Fruit fly (Drosophila melanogaster) whole organism, embryonic: ENCODE data around the gene CG4991.

Experiments used
- Atf3 ChIP-seq: fragments of 200-800 bp; sonication (Bioruptor generic); optimal IDR thresholded peaks from 3 replicates; lab custom pipeline; 2016; ENCODE audit warnings: missing biosample characterization, missing genetic modification characterization
- CG11456 ChIP-seq: fragments of 200-800 bp; sonication (Bioruptor generic); IDR thresholded peaks from 3 replicates; pipeline ENCODE4 v1.3.6; 2022; ENCODE audit warnings: missing biosample characterization, missing genetic modification characterization
- CG11504 ChIP-seq: fragments of 200-800 bp; sonication (Bioruptor generic); optimal IDR thresholded peaks from 3 replicates; lab custom pipeline; 2019; ENCODE audit warnings: missing biosample characterization, mild to moderate bottlenecking, missing genetic modification characterization, moderate library complexity
- CG12236 ChIP-seq: fragments of 200-800 bp; sonication (Bioruptor generic); optimal IDR thresholded peaks from 2 replicates; lab custom pipeline; 2016; ENCODE audit warnings: missing biosample characterization, missing genetic modification characterization
- CG1233 ChIP-seq: fragments of 200-800 bp; sonication (Bioruptor generic); optimal IDR thresholded peaks from 4 replicates; lab custom pipeline; 2018; ENCODE audit warnings: missing biosample characterization, mild to moderate bottlenecking, missing genetic modification characterization
- CG13123 ChIP-seq: fragments of 200-800 bp; sonication (Bioruptor generic); optimal IDR thresholded peaks from 2 replicates; lab custom pipeline; 2016; ENCODE audit warnings: missing biosample characterization, missing genetic modification characterization
- CG13424 ChIP-seq: fragments of 200-800 bp; sonication (Bioruptor generic); optimal IDR thresholded peaks from 2 replicates; lab custom pipeline; 2019; ENCODE audit warnings: missing biosample characterization, mild to moderate bottlenecking, missing genetic modification characterization, moderate library complexity
- CG15011 ChIP-seq: fragments of 200-800 bp; sonication (Bioruptor generic); optimal IDR thresholded peaks from 3 replicates; lab custom pipeline; 2018; ENCODE audit warnings: missing biosample characterization, mild to moderate bottlenecking, missing genetic modification characterization
- CG16779 ChIP-seq: fragments of 200-800 bp; sonication (Bioruptor generic); IDR thresholded peaks from 2 replicates; pipeline ENCODE4 v1.3.6; 2022; ENCODE audit warnings: missing biosample characterization, missing genetic modification characterization
- CG16815 ChIP-seq: fragments of 200-800 bp; sonication (Bioruptor generic); optimal IDR thresholded peaks from 3 replicates; lab custom pipeline; 2017; ENCODE audit warnings: missing biosample characterization, mild to moderate bottlenecking, missing genetic modification characterization
- CG17359 ChIP-seq: fragments of 200-800 bp; sonication (Bioruptor generic); optimal IDR thresholded peaks from 3 replicates; lab custom pipeline; 2018; ENCODE audit warnings: missing biosample characterization, mild to moderate bottlenecking, missing genetic modification characterization, moderate library complexity
- CG17912 ChIP-seq: fragments of 200-800 bp; sonication (Bioruptor generic); optimal IDR thresholded peaks from 2 replicates; lab custom pipeline; 2018; ENCODE audit warnings: missing biosample characterization, mild to moderate bottlenecking, missing genetic modification characterization
- CG2712 ChIP-seq: fragments of 200-800 bp; optimal IDR thresholded peaks from 3 replicates; lab custom pipeline; 2019; ENCODE audit warnings: missing biosample characterization, mild to moderate bottlenecking, missing genetic modification characterization, moderate library complexity
- CG30403 ChIP-seq: fragments of 200-800 bp; sonication (Bioruptor generic); optimal IDR thresholded peaks from 3 replicates; lab custom pipeline; 2016; ENCODE audit warnings: missing biosample characterization, missing genetic modification characterization
- CG3065 ChIP-seq: fragments of 200-800 bp; sonication (Bioruptor generic); optimal IDR thresholded peaks from 2 replicates; lab custom pipeline; 2016; ENCODE audit warnings: missing biosample characterization, missing genetic modification characterization
- CG31441 ChIP-seq: fragments of 200-800 bp; sonication (Bioruptor generic); IDR thresholded peaks from 2 replicates; pipeline ENCODE4 v1.3.6; 2022; ENCODE audit warnings: missing biosample characterization, missing genetic modification characterization
- CG3281 ChIP-seq: fragments of 200-800 bp; sonication (Bioruptor generic); optimal IDR thresholded peaks from 3 replicates; lab custom pipeline; 2017; ENCODE audit warnings: missing biosample characterization, mild to moderate bottlenecking, missing genetic modification characterization
- CG4282 ChIP-seq: fragments of 200-800 bp; sonication (Bioruptor generic); optimal IDR thresholded peaks from 2 replicates; lab custom pipeline; 2016; ENCODE audit warnings: missing biosample characterization, missing genetic modification characterization
- CG4707 ChIP-seq: fragments of 200-800 bp; sonication (Bioruptor generic); optimal IDR thresholded peaks from 2 replicates; lab custom pipeline; 2018; ENCODE audit warnings: missing biosample characterization, mild to moderate bottlenecking, missing genetic modification characterization, moderate library complexity
- CG6791 ChIP-seq: fragments of 200-800 bp; sonication (Bioruptor generic); IDR thresholded peaks from 3 replicates; pipeline ENCODE4 v1.3.6; 2022; ENCODE audit warnings: missing biosample characterization, missing genetic modification characterization; ENCODE audit not compliant: partially characterized antibody
- CG7745 ChIP-seq: fragments of 200-800 bp; sonication (Bioruptor generic); optimal IDR thresholded peaks from 2 replicates; lab custom pipeline; 2018; ENCODE audit warnings: missing biosample characterization, mild to moderate bottlenecking, missing genetic modification characterization, moderate library complexity
- CG8388 ChIP-seq: fragments of 200-800 bp; sonication (Bioruptor generic); optimal IDR thresholded peaks from 2 replicates; lab custom pipeline; 2019; ENCODE audit warnings: missing biosample characterization, mild to moderate bottlenecking, missing genetic modification characterization, moderate library complexity
- CG9876 ChIP-seq: fragments of 200-800 bp; sonication (Bioruptor generic); optimal IDR thresholded peaks from 2 replicates; lab custom pipeline; 2016; ENCODE audit warnings: missing biosample characterization, missing genetic modification characterization
- CTCF ChIP-seq: fragments of 200-800 bp; sonication (Bioruptor generic); optimal IDR thresholded peaks from 2 replicates; lab custom pipeline; 2017; ENCODE audit warnings: missing biosample characterization, mild to moderate bottlenecking, missing genetic modification characterization, moderate library complexity
- CoRest ChIP-seq: fragments of 200-800 bp; sonication (Bioruptor generic); optimal IDR thresholded peaks from 3 replicates; lab custom pipeline; 2018; ENCODE audit warnings: missing biosample characterization, mild to moderate bottlenecking, missing genetic modification characterization, moderate library complexity
- D ChIP-seq, 2 experiments: fragments of 200-800 bp in 1 of 2; fragments of >200 bp in 1 of 2; sonication (Bioruptor generic) in 1 of 2; optimal IDR thresholded peaks; 2 replicates in 1 of 2; 3 replicates in 1 of 2; lab custom pipeline; 2017; ENCODE audit warnings: mild to moderate bottlenecking in 1 of 2, missing biosample characterization in 1 of 2, missing genetic modification characterization in 1 of 2, missing genetic modification reagents in 1 of 2
- D19A ChIP-seq: fragments of 200-800 bp; optimal IDR thresholded peaks from 3 replicates; lab custom pipeline; 2019; ENCODE audit warnings: missing biosample characterization, mild to moderate bottlenecking, missing genetic modification characterization, moderate library complexity
- H2.0 ChIP-seq: fragments of 200-800 bp; sonication (Bioruptor generic); IDR thresholded peaks from 2 replicates; pipeline ENCODE4 v1.3.6; 2022; ENCODE audit warnings: missing biosample characterization, missing genetic modification characterization
- HLH3B ChIP-seq: fragments of 200-800 bp; sonication (Bioruptor generic); IDR thresholded peaks from 2 replicates; pipeline ENCODE4 v1.3.6; 2022; ENCODE audit warnings: missing biosample characterization, missing genetic modification characterization
- HLH54F ChIP-seq: fragments of 200-800 bp; sonication (Bioruptor generic); optimal IDR thresholded peaks from 3 replicates; lab custom pipeline; 2016; ENCODE audit warnings: missing biosample characterization, missing genetic modification characterization
- HmgD ChIP-seq: fragments of 200-800 bp; sonication (Bioruptor generic); optimal IDR thresholded peaks from 3 replicates; lab custom pipeline; 2016; ENCODE audit warnings: missing biosample characterization, missing genetic modification characterization
- Ptx1 ChIP-seq: fragments of 200-800 bp; sonication (Bioruptor generic); IDR thresholded peaks from 2 replicates; pipeline ENCODE4 v1.3.6; 2022; ENCODE audit warnings: missing biosample characterization, missing genetic modification characterization
- Taf1 ChIP-seq: fragments of 200-800 bp; sonication (Bioruptor generic); IDR thresholded peaks from 2 replicates; pipeline ENCODE4 v1.3.6; 2022; ENCODE audit warnings: missing biosample characterization, missing genetic modification characterization
- bsh ChIP-seq, 2 experiments: fragments of 200-800 bp; sonication (Bioruptor generic); optimal IDR thresholded peaks; 2 replicates each; lab custom pipeline; 2017 to 2018; ENCODE audit warnings: mild to moderate bottlenecking in 2 of 2, missing biosample characterization in 2 of 2, missing genetic modification characterization in 2 of 2, moderate library complexity in 1 of 2
- caup ChIP-seq: fragments of 200-800 bp; sonication (Bioruptor generic); optimal IDR thresholded peaks from 3 replicates; lab custom pipeline; 2017; ENCODE audit warnings: missing biosample characterization, mild to moderate bottlenecking, missing genetic modification characterization, moderate library complexity; ENCODE audit not compliant: severe bottlenecking
- chinmo ChIP-seq: fragments of 200-800 bp; sonication (Bioruptor generic); IDR thresholded peaks from 4 replicates; pipeline ENCODE4 v1.3.6; 2022; ENCODE audit warnings: missing biosample characterization, missing genetic modification characterization; ENCODE audit not compliant: partially characterized antibody
- corto ChIP-seq: fragments of 200-800 bp; sonication (Bioruptor generic); optimal IDR thresholded peaks from 2 replicates; lab custom pipeline; 2016; ENCODE audit warnings: missing biosample characterization, mild to moderate bottlenecking, missing genetic modification characterization, moderate library complexity
- eve ChIP-seq, 2 experiments: fragments of >200 bp; optimal IDR thresholded peaks; 2 replicates each; lab custom pipeline; 2017; ENCODE audit warnings: missing biosample characterization in 2 of 2, missing genetic modification characterization in 2 of 2
- exex ChIP-seq: fragments of 200-800 bp; sonication (Bioruptor generic); optimal IDR thresholded peaks from 4 replicates; lab custom pipeline; 2018; ENCODE audit warnings: missing biosample characterization, mild to moderate bottlenecking, missing genetic modification characterization, moderate library complexity
- fd3F ChIP-seq: fragments of 200-800 bp; sonication (Bioruptor generic); optimal IDR thresholded peaks from 2 replicates; lab custom pipeline; 2018; ENCODE audit warnings: missing biosample characterization, mild to moderate bottlenecking, missing genetic modification characterization, moderate library complexity
- grau ChIP-seq: fragments of 200-800 bp; optimal IDR thresholded peaks from 3 replicates; lab custom pipeline; 2019; ENCODE audit warnings: missing biosample characterization, mild to moderate bottlenecking, missing genetic modification characterization, moderate library complexity
- hb ChIP-seq: fragments of 200-800 bp; sonication (Bioruptor generic); IDR thresholded peaks from 3 replicates; pipeline ENCODE4 v1.3.6; 2022; ENCODE audit warnings: missing biosample characterization, missing genetic modification characterization; ENCODE audit not compliant: partially characterized antibody
- row ChIP-seq: fragments of 200-800 bp; sonication (Bioruptor generic); IDR thresholded peaks from 3 replicates; pipeline ENCODE4 v1.3.6; 2022; ENCODE audit warnings: missing biosample characterization, missing genetic modification characterization
- sc ChIP-seq, 3 experiments: fragments of >200 bp in 2 of 3; fragments of 200-800 bp in 1 of 3; sonication (Bioruptor generic) in 1 of 3; optimal IDR thresholded peaks; 2 replicates in 2 of 3; 3 replicates in 1 of 3; lab custom pipeline; 2017; ENCODE audit warnings: mild to moderate bottlenecking in 1 of 3, missing biosample characterization in 1 of 3, missing genetic modification characterization in 1 of 3, missing genetic modification reagents in 1 of 3
- sima ChIP-seq: fragments of 200-800 bp; sonication (Bioruptor generic); optimal IDR thresholded peaks from 2 replicates; lab custom pipeline; 2016; ENCODE audit warnings: missing biosample characterization, missing genetic modification characterization
- slou ChIP-seq: fragments of 200-800 bp; sonication (Bioruptor generic); optimal IDR thresholded peaks from 3 replicates; lab custom pipeline; 2016; ENCODE audit warnings: missing biosample characterization, missing genetic modification characterization
- wdn ChIP-seq: fragments of 200-800 bp; sonication (Bioruptor generic); IDR thresholded peaks from 2 replicates; pipeline ENCODE4 v1.3.6; 2022; ENCODE audit warnings: missing biosample characterization, missing genetic modification characterization

Gene CG4991

DNA sequence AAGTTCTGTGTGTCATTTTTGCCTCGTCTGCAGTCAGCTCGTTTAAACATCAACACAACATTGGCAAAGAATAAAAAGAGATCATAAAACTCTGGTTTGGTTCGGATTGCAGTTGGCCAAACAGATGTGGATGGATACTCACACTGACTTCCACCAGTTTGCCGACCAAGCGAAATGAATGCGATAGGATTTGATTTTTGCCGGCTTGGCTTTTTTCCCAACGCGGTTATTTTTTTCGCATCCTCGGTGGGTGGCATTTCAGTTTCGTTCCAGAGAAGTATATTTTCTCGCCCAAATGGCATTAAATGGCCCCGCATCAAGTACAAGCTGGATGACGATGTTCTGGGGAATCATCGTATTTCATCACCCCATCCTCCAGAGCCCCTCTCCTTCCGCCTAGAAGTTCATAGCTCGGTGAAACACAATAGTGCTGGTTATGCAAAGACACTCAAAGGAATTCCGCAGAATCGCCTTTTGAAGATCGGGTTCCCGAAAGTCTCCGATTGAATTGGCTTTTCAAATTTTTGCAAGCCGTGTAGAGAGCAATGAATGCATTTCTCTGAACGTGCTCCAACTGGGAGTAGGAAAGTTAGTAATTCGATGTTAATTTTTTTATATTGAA lies 19.0 kb downstream of the CG4991 start:
- TF ChIP-seq CG1233 (GFP tag; lab: Kevin White, UChicago) (no peak), CG8388 (GFP tag; lab: Kevin White, UChicago) (peak; percentile 71)

DNA sequence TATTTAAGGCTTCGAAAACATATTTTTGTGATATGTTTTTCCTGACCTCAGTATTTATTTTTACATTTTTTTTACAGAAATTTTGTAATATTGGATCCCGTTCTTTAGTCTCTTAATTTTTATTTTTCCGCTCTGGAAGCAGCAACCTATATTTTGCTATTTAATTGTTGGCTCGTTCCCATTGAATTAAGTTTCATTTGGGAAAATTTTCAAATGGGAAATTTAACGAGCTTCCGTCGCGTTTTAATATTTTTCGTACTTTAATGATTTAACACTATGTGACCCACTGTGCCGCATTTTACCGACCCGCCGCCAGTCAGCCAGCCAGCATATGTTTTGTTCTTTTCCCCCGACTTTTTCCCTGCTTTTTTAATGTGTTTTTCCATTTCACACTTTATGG lies 19.6 kb downstream of the CG4991 start:
- no peak for TF ChIP-seq HLH54F
- no peak for TF ChIP-seq chinmo
- no peak for TF ChIP-seq sc (optimal IDR thresholded peaks at IDR 0.05; lab: Kevin White, UChicago)
- TF ChIP-seq sc (GFP tag; optimal IDR thresholded peaks at IDR 0.05; lab: Kevin White, UChicago), result no peak
- no peak for TF ChIP-seq CG17912 (GFP tag; lab: Kevin White, UChicago)
- no peak for TF ChIP-seq sima (GFP tag; lab: Kevin White, UChicago)
- no peak for TF ChIP-seq CG13123 (GFP tag; lab: Kevin White, UChicago)
- no peak for TF ChIP-seq CG16815
- no peak for TF ChIP-seq D19A
- peak; percentile 42 for TF ChIP-seq CG4707
- TF ChIP-seq bsh (GFP tag; optimal IDR thresholded peaks at IDR 0.05; lab: Kevin White, UChicago), result peak in 1 of 2 experiments; percentile 17
- no peak for TF ChIP-seq exex (tag; lab: Kevin White, UChicago)
- no peak for TF ChIP-seq CG11456
- no peak for TF ChIP-seq caup (GFP tag; lab: Kevin White, UChicago)
- peak; percentile 8 for TF ChIP-seq CG30403 (GFP tag; lab: Kevin White, UChicago)
- TF ChIP-seq CG12236 (GFP tag; lab: Kevin White, UChicago), result no peak
- peak; percentile 10 for TF ChIP-seq grau (tag; lab: Kevin White, UChicago)
- TF ChIP-seq corto (GFP tag; lab: Kevin White, UChicago), result no peak
- TF ChIP-seq slou (GFP tag; lab: Kevin White, UChicago), result no peak
- TF ChIP-seq CTCF (GFP tag; lab: Kevin White, UChicago), result no peak
- peak; percentile 17 for TF ChIP-seq CG2712 (tag; lab: Kevin White, UChicago)
- no peak for TF ChIP-seq CG4282 (GFP tag; lab: Kevin White, UChicago)
- no peak for TF ChIP-seq CG31441 (GFP tag; lab: Robert Waterston, UW)
- no peak for TF ChIP-seq hb (GFP tag; lab: Robert Waterston, UW)
- no peak for TF ChIP-seq CG6791
- no peak for TF ChIP-seq CG3281 (GFP tag; lab: Kevin White, UChicago)
- no peak for TF ChIP-seq CG9876
- TF ChIP-seq CG16779 (GFP tag; lab: Robert Waterston, UW), result no peak
- TF ChIP-seq CG3065, result no peak
- peak; percentile 7 for TF ChIP-seq CG11504 (tag; lab: Kevin White, UChicago)
- TF ChIP-seq D (optimal IDR thresholded peaks at IDR 0.05; lab: Kevin White, UChicago), result no peak
- TF ChIP-seq D (GFP tag; optimal IDR thresholded peaks at IDR 0.05; lab: Kevin White, UChicago), result no peak
- peak in 1 of 2 experiments; percentile 4 for TF ChIP-seq eve (GFP tag; optimal IDR thresholded peaks at IDR 0.05; lab: Kevin White, UChicago)
- no peak for TF ChIP-seq CG17359
- TF ChIP-seq CG7745, result no peak
- no peak for TF ChIP-seq CG13424 (tag; lab: Kevin White, UChicago)
- peak; percentile 36 for TF ChIP-seq CG8388 (GFP tag; lab: Kevin White, UChicago)
- TF ChIP-seq H2.0 (GFP tag; lab: Robert Waterston, UW), result no peak
- no peak for TF ChIP-seq HLH3B (GFP tag; lab: Robert Waterston, UW)
- no peak for TF ChIP-seq CoRest
- no peak for TF ChIP-seq fd3F
- no peak for TF ChIP-seq Atf3 (GFP tag; lab: Kevin White, UChicago)
- TF ChIP-seq HmgD (GFP tag; lab: Kevin White, UChicago), result no peak
- peak; percentile 29; the same call in 1 of the 3 replicates for TF ChIP-seq row (GFP tag; lab: Robert Waterston, UW)
- TF ChIP-seq wdn, result no peak
- TF ChIP-seq CG15011 (GFP tag; lab: Kevin White, UChicago), result no peak
- TF ChIP-seq Ptx1 (GFP tag; lab: Robert Waterston, UW), result no peak
- TF ChIP-seq Taf1 (GFP tag; lab: Robert Waterston, UW), result no peak
